Worm (Caenorhabditis elegans) whole organism, L1 larva: ENCODE measurements around the gene Y41C4A.18.

Source experiments
- Y116A8C.19 ChIP-seq: sonication (generic microtip); optimal IDR thresholded peaks from 2 replicates; lab custom pipeline; 2016; ENCODE audit warnings: missing compliant biosample characterization, missing genetic modification characterization, borderline replicate concordance
- blmp-1 ChIP-seq: fragments of 150-350 bp; optimal IDR thresholded peaks from 2 replicates; lab custom pipeline; 2014; ENCODE audit warnings: missing biosample characterization, missing genetic modification characterization
- ceh-8 ChIP-seq: fragments of 200-800 bp; sonication (Bioruptor generic); optimal IDR thresholded peaks from 2 replicates; lab custom pipeline; 2018; ENCODE audit warnings: mild to moderate bottlenecking, missing genetic modification characterization, moderate library complexity, missing compliant biosample characterization
- ceh-82 ChIP-seq, 3 experiments: fragments of 150-350 bp in 1 of 3; sonication (generic microtip) in 2 of 3; optimal IDR thresholded peaks; 2 replicates each; lab custom pipeline; 2014 to 2017; ENCODE audit warnings: missing biosample characterization in 3 of 3, missing genetic modification characterization in 3 of 3
- ceh-90 ChIP-seq: sonication (generic microtip); optimal IDR thresholded peaks from 2 replicates; lab custom pipeline; 2016; ENCODE audit warnings: missing genetic modification characterization, missing compliant biosample characterization
- efl-3 ChIP-seq: fragments of 200-800 bp; sonication (Bioruptor generic); optimal IDR thresholded peaks from 2 replicates; lab custom pipeline; 2018; ENCODE audit warnings: mild to moderate bottlenecking, missing genetic modification characterization, missing compliant biosample characterization
- grh-1 ChIP-seq: fragments of 200-800 bp; sonication (Bioruptor generic); IDR thresholded peaks from 2 replicates; pipeline ENCODE4 v1.3.6; 2022; ENCODE audit warnings: missing genetic modification reagents, missing genetic modification characterization, missing compliant biosample characterization
- isw-1 ChIP-seq: fragments of 200-800 bp; sonication (Bioruptor generic); IDR thresholded peaks from 2 replicates; pipeline ENCODE4 v1.3.6; 2022; ENCODE audit warnings: missing genetic modification characterization, missing compliant biosample characterization
- lin-15B ChIP-seq: fragments of 150-350 bp; sonication (generic microtip); optimal IDR thresholded peaks from 3 replicates; lab custom pipeline; 2014; ENCODE audit warnings: missing biosample characterization, missing genetic modification characterization
- lin-35 ChIP-seq, 2 experiments: fragments of 150-350 bp; optimal IDR thresholded peaks; 2 replicates each; lab custom pipeline; 2014; ENCODE audit warnings: missing biosample characterization in 2 of 2, missing genetic modification characterization in 2 of 2, missing genetic modification reagents in 2 of 2
- lin-39 ChIP-seq: fragments of 150-350 bp; optimal IDR thresholded peaks from 2 replicates; lab custom pipeline; 2014; ENCODE audit warnings: missing biosample characterization, missing genetic modification reagents, missing genetic modification characterization
- mef-2 ChIP-seq: fragments of 150-350 bp; optimal IDR thresholded peaks from 2 replicates; lab custom pipeline; 2014; ENCODE audit warnings: missing biosample characterization, missing genetic modification characterization
- mep-1 ChIP-seq: fragments of 150-350 bp; optimal IDR thresholded peaks from 2 replicates; lab custom pipeline; 2014; ENCODE audit warnings: missing biosample characterization, missing genetic modification characterization
- nhr-20 ChIP-seq: sonication (generic microtip); optimal IDR thresholded peaks from 2 replicates; lab custom pipeline; 2016; ENCODE audit warnings: mild to moderate bottlenecking, missing genetic modification characterization, missing compliant biosample characterization
- nhr-47 ChIP-seq: sonication (generic microtip); optimal IDR thresholded peaks from 2 replicates; lab custom pipeline; 2016; ENCODE audit warnings: mild to moderate bottlenecking, missing genetic modification characterization, moderate library complexity, missing compliant biosample characterization
- nhr-71 ChIP-seq: sonication (generic microtip); optimal IDR thresholded peaks from 2 replicates; lab custom pipeline; 2016; ENCODE audit warnings: mild to moderate bottlenecking, missing genetic modification characterization, moderate library complexity, missing compliant biosample characterization
- nhr-85 ChIP-seq: sonication (generic microtip); peaks from one replicate; lab custom pipeline; 2016; ENCODE audit warnings: missing genetic modification characterization, inconsistent platforms, missing compliant biosample characterization
- nhr-90 ChIP-seq: sonication (generic microtip); optimal IDR thresholded peaks from 2 replicates; lab custom pipeline; 2016; ENCODE audit warnings: mild to moderate bottlenecking, missing genetic modification characterization, missing compliant biosample characterization; ENCODE audit not compliant: poor library complexity
- pag-3 ChIP-seq: sonication (generic microtip); optimal IDR thresholded peaks from 2 replicates; lab custom pipeline; 2017; ENCODE audit warnings: missing genetic modification characterization, mild to moderate bottlenecking, missing compliant biosample characterization, antibody characterized with exemption, borderline replicate concordance; ENCODE audit not compliant: insufficient read depth
- skn-1 ChIP-seq: fragments of 150-350 bp; optimal IDR thresholded peaks from 2 replicates; lab custom pipeline; 2014; ENCODE audit warnings: missing biosample characterization, missing genetic modification characterization
- snu-23 ChIP-seq: sonication (generic microtip); optimal IDR thresholded peaks from 2 replicates; lab custom pipeline; 2016; ENCODE audit warnings: missing genetic modification characterization, missing compliant biosample characterization
- sptf-1 ChIP-seq: fragments of 150-350 bp; optimal IDR thresholded peaks from 2 replicates; lab custom pipeline; 2014; ENCODE audit warnings: missing biosample characterization, missing genetic modification characterization
- unc-30 ChIP-seq: sonication (generic microtip); optimal IDR thresholded peaks from 2 replicates; lab custom pipeline; 2017; ENCODE audit warnings: missing biosample characterization, missing genetic modification characterization
- unc-62 ChIP-seq: fragments of 150-350 bp; optimal IDR thresholded peaks from 2 replicates; lab custom pipeline; 2014; ENCODE audit warnings: missing biosample characterization, missing genetic modification reagents, missing genetic modification characterization
- unc-98 ChIP-seq: fragments of 200-800 bp; sonication (Bioruptor generic); IDR thresholded peaks from 2 replicates; pipeline ENCODE4 v1.3.6; 2022; ENCODE audit warnings: missing genetic modification characterization, missing compliant biosample characterization
- ztf-4 ChIP-seq: fragments of 150-350 bp; optimal IDR thresholded peaks from 2 replicates; lab custom pipeline; 2014; ENCODE audit warnings: missing biosample characterization, missing genetic modification characterization

Gene Y41C4A.18

ce11 chrIII:11701863-11702262, 28.5 kb upstream of the Y41C4A.18 start:
- TF ChIP-seq mef-2 (tag; lab: Kevin White, UChicago) (no peak), ceh-8 (GFP tag; lab: Kevin White, UChicago) (peak; percentile 77)

- no peak for TF ChIP-seq ceh-90 (tag; lab: Kevin White, UChicago)
- peak; percentile 87 for TF ChIP-seq blmp-1 (tag; lab: Kevin White, UChicago)
- no peak for TF ChIP-seq pag-3 (tag; lab: Kevin White, UChicago)
- no peak for TF ChIP-seq skn-1
- peak; percentile 69 for TF ChIP-seq nhr-85 (tag; lab: Kevin White, UChicago)
- TF ChIP-seq grh-1 (GFP tag; lab: Robert Waterston, UW), result peak; percentile 60
- no peak for TF ChIP-seq ceh-8 (GFP tag; lab: Kevin White, UChicago)
- TF ChIP-seq, all 84 proteins: peak for 3
Measured at ce11 chrIII:11703006-11703775, 27.2 kb upstream of the Y41C4A.18 start.

- TF ChIP-seq lin-35 (GFP tag; optimal IDR thresholded peaks at IDR 0.05; lab: Kevin White, UChicago) (peak in 1 of 2 experiments; percentile 5), nhr-20 (no peak), ceh-8 (GFP tag; lab: Kevin White, UChicago) (no peak), nhr-90 (tag; lab: Kevin White, UChicago) (no peak)
Measured at ce11 chrIII:11703776-11704093, 26.7 kb upstream of the Y41C4A.18 start, which contains the start of gene col-95. Gene col-95, plus strand, starts transcription at chrIII:11703994.

ce11 chrIII:11704377-11704978, 25.9 kb upstream of the Y41C4A.18 start:
- TF ChIP-seq unc-30 (tag; lab: Kevin White, UChicago) (no peak), sptf-1 (no peak), unc-62 (no peak), lin-15B (tag; lab: Kevin White, UChicago) (no peak), lin-39 (tag; lab: Kevin White, UChicago) (no peak), unc-98 (GFP tag; lab: Robert Waterston, UW) (no peak), efl-3 (GFP tag; lab: Kevin White, UChicago) (no peak), nhr-47 (tag; lab: Kevin White, UChicago) (no peak)

ce11 chrIII:11705930-11706329, 24.5 kb upstream of the Y41C4A.18 start:
- TF ChIP-seq sptf-1, result no peak
- no peak for TF ChIP-seq unc-62
- no peak for TF ChIP-seq snu-23 (GFP tag; lab: Kevin White, UChicago)
- peak; percentile 40 for TF ChIP-seq ceh-8 (GFP tag; lab: Kevin White, UChicago)
- TF ChIP-seq unc-98 (GFP tag; lab: Robert Waterston, UW), result no peak

- TF ChIP-seq blmp-1 (tag; lab: Kevin White, UChicago) (peak; percentile 15), nhr-71 (tag; lab: Kevin White, UChicago) (no peak)
Measured at ce11 chrIII:11706665-11707064, 23.7 kb upstream of the Y41C4A.18 start, which contains the start of gene col-96. Gene col-96, minus strand, starts transcription at chrIII:11706765.

- TF ChIP-seq ztf-4 (no peak), mep-1 (tag; lab: Kevin White, UChicago) (no peak), ceh-82 (tag; optimal IDR thresholded peaks at IDR 0.05; lab: Kevin White, UChicago) (no peak), isw-1 (GFP tag; lab: Robert Waterston, UW) (no peak), Y116A8C.19 (tag; lab: Kevin White, UChicago) (no peak)
Measured at ce11 chrIII:11708722-11709121, 21.7 kb upstream of the Y41C4A.18 start, which contains the start of gene Y41C4A.8. Gene Y41C4A.8, minus strand, starts transcription at chrIII:11708822.
